Fruit fly (Drosophila melanogaster) whole organism, embryonic: Measurements from ENCODE around the gene CG4497.
A peak's percentile ranks its signal among the peaks of the same experiment; 100 is the strongest.

Experiments used
- Bteb2 ChIP-seq: fragments of 200-800 bp; sonication (Bioruptor generic); optimal IDR thresholded peaks from 2 replicates; lab custom pipeline; 2016; ENCODE audit warnings: missing biosample characterization, missing genetic modification characterization
- CG10209 ChIP-seq: fragments of 200-800 bp; sonication (Bioruptor generic); optimal IDR thresholded peaks from 3 replicates; lab custom pipeline; 2017; ENCODE audit warnings: missing biosample characterization, mild to moderate bottlenecking, missing genetic modification characterization, missing genetic modification reagents
- CG11723 ChIP-seq: fragments of 200-800 bp; sonication (Bioruptor generic); optimal IDR thresholded peaks from 2 replicates; lab custom pipeline; 2017; ENCODE audit warnings: missing biosample characterization, mild to moderate bottlenecking, missing genetic modification characterization
- CG12155 ChIP-seq: fragments of 200-800 bp; sonication (Bioruptor generic); optimal IDR thresholded peaks from 3 replicates; lab custom pipeline; 2016; ENCODE audit warnings: missing biosample characterization, missing genetic modification characterization
- CG13296 ChIP-seq: fragments of 200-800 bp; sonication (Bioruptor generic); optimal IDR thresholded peaks from 3 replicates; lab custom pipeline; 2018; ENCODE audit warnings: missing biosample characterization, mild to moderate bottlenecking, missing genetic modification characterization
- CG13775 ChIP-seq: fragments of 200-800 bp; sonication (Bioruptor generic); optimal IDR thresholded peaks from 3 replicates; lab custom pipeline; 2017; ENCODE audit warnings: missing biosample characterization, mild to moderate bottlenecking, missing genetic modification characterization
- CG14050 ChIP-seq: fragments of 200-800 bp; sonication (Bioruptor generic); IDR thresholded peaks from 3 replicates; pipeline ENCODE4 v1.3.6; 2022; ENCODE audit warnings: missing biosample characterization, missing genetic modification characterization
- CG14441 ChIP-seq: fragments of 200-800 bp; sonication (Bioruptor generic); IDR thresholded peaks from 2 replicates; pipeline ENCODE4 v1.3.6; 2022; ENCODE audit warnings: missing biosample characterization, missing genetic modification characterization
- CG17829 ChIP-seq: fragments of 200-800 bp; optimal IDR thresholded peaks from 2 replicates; lab custom pipeline; 2019; ENCODE audit warnings: missing biosample characterization, mild to moderate bottlenecking, missing genetic modification characterization, moderate library complexity
- CG2678 ChIP-seq: fragments of 200-800 bp; sonication (Bioruptor generic); optimal IDR thresholded peaks from 3 replicates; lab custom pipeline; 2019; ENCODE audit warnings: missing biosample characterization, mild to moderate bottlenecking, missing genetic modification characterization, moderate library complexity
- CG2712 ChIP-seq: fragments of 200-800 bp; optimal IDR thresholded peaks from 3 replicates; lab custom pipeline; 2019; ENCODE audit warnings: missing biosample characterization, mild to moderate bottlenecking, missing genetic modification characterization, moderate library complexity
- CG33557 ChIP-seq: fragments of 200-800 bp; sonication (Bioruptor generic); optimal IDR thresholded peaks from 2 replicates; lab custom pipeline; 2019; ENCODE audit warnings: missing biosample characterization, mild to moderate bottlenecking, missing genetic modification characterization, moderate library complexity
- CG34376 ChIP-seq: fragments of 200-800 bp; sonication (Bioruptor generic); optimal IDR thresholded peaks from 2 replicates; lab custom pipeline; 2018; ENCODE audit warnings: missing biosample characterization, mild to moderate bottlenecking, missing genetic modification characterization
- CG6175 ChIP-seq: fragments of 200-800 bp; sonication (Bioruptor generic); IDR thresholded peaks from 3 replicates; pipeline ENCODE4 v1.3.6; 2022; ENCODE audit warnings: missing biosample characterization, missing genetic modification characterization
- CG6654 ChIP-seq: fragments of 200-800 bp; sonication (Bioruptor generic); optimal IDR thresholded peaks from 2 replicates; lab custom pipeline; 2017; ENCODE audit warnings: missing biosample characterization, mild to moderate bottlenecking, missing genetic modification characterization
- CG7372 ChIP-seq: fragments of 200-800 bp; sonication (Bioruptor generic); IDR thresholded peaks from 2 replicates; pipeline ENCODE4 v1.3.6; 2022; ENCODE audit warnings: missing biosample characterization, missing genetic modification characterization
- CG7928 ChIP-seq: fragments of 200-800 bp; sonication (Bioruptor generic); optimal IDR thresholded peaks from 2 replicates; lab custom pipeline; 2017; ENCODE audit warnings: missing biosample characterization, mild to moderate bottlenecking, missing genetic modification characterization
- CG7987 ChIP-seq: fragments of 200-800 bp; sonication (Bioruptor generic); optimal IDR thresholded peaks from 2 replicates; lab custom pipeline; 2018; ENCODE audit warnings: missing biosample characterization, mild to moderate bottlenecking, missing genetic modification characterization, moderate library complexity
- CG8089 ChIP-seq: fragments of 200-800 bp; sonication (Bioruptor generic); optimal IDR thresholded peaks from 3 replicates; lab custom pipeline; 2016; ENCODE audit warnings: missing biosample characterization, missing genetic modification characterization
- CG8290 ChIP-seq, 3 experiments: fragments of 200-800 bp; sonication (Bioruptor generic); optimal IDR thresholded peaks; 2 replicates each; lab custom pipeline; 2016 to 2019; ENCODE audit warnings: missing biosample characterization in 3 of 3, missing genetic modification characterization in 3 of 3, mild to moderate bottlenecking in 2 of 3, moderate library complexity in 1 of 3
- CG8478 ChIP-seq: fragments of >200 bp; optimal IDR thresholded peaks from 2 replicates; lab custom pipeline; 2018
- CG8924 ChIP-seq: fragments of 200-800 bp; optimal IDR thresholded peaks from 3 replicates; lab custom pipeline; 2019; ENCODE audit warnings: missing biosample characterization, mild to moderate bottlenecking, missing genetic modification characterization, moderate library complexity
- CG9215 ChIP-seq: fragments of 200-800 bp; sonication (Bioruptor generic); IDR thresholded peaks from 2 replicates; pipeline ENCODE4 v1.3.6; 2022; ENCODE audit warnings: missing biosample characterization, missing genetic modification characterization
- Camta ChIP-seq: fragments of 200-800 bp; sonication (Bioruptor generic); optimal IDR thresholded peaks from 2 replicates; lab custom pipeline; 2016; ENCODE audit warnings: missing biosample characterization, missing genetic modification characterization
- D ChIP-seq, 2 experiments: fragments of 200-800 bp in 1 of 2; fragments of >200 bp in 1 of 2; sonication (Bioruptor generic) in 1 of 2; optimal IDR thresholded peaks; 2 replicates in 1 of 2; 3 replicates in 1 of 2; lab custom pipeline; 2017; ENCODE audit warnings: mild to moderate bottlenecking in 1 of 2, missing biosample characterization in 1 of 2, missing genetic modification characterization in 1 of 2, missing genetic modification reagents in 1 of 2
- Dad ChIP-seq: fragments of 200-800 bp; sonication (Bioruptor generic); optimal IDR thresholded peaks from 3 replicates; lab custom pipeline; 2016; ENCODE audit warnings: missing biosample characterization, missing genetic modification characterization
- E2f2 ChIP-seq: fragments of 200-800 bp; sonication (Bioruptor generic); IDR thresholded peaks from 2 replicates; pipeline ENCODE4 v1.3.6; 2022; ENCODE audit warnings: missing biosample characterization, missing genetic modification characterization
- Gug ChIP-seq: fragments of 200-800 bp; sonication (Bioruptor generic); IDR thresholded peaks from 4 replicates; pipeline ENCODE4 v1.3.6; 2022; ENCODE audit warnings: missing biosample characterization, missing genetic modification characterization
- HmgD ChIP-seq: fragments of 200-800 bp; sonication (Bioruptor generic); optimal IDR thresholded peaks from 3 replicates; lab custom pipeline; 2016; ENCODE audit warnings: missing biosample characterization, missing genetic modification characterization
- Hmx ChIP-seq: fragments of 200-800 bp; sonication (Bioruptor generic); optimal IDR thresholded peaks from 2 replicates; lab custom pipeline; 2016; ENCODE audit warnings: missing biosample characterization, missing genetic modification characterization
- Hsf ChIP-seq: fragments of 200-800 bp; sonication (Bioruptor generic); optimal IDR thresholded peaks from 3 replicates; lab custom pipeline; 2016; ENCODE audit warnings: missing biosample characterization, missing genetic modification characterization
- Lpt ChIP-seq: fragments of >200 bp; optimal IDR thresholded peaks from 2 replicates; lab custom pipeline; 2018; ENCODE audit warnings: missing biosample characterization, missing genetic modification characterization
- Med ChIP-seq: fragments of 200-800 bp; sonication (Bioruptor generic); peaks from one replicate; lab custom pipeline; 2016; ENCODE audit warnings: missing biosample characterization, missing genetic modification characterization, mild to moderate bottlenecking, inconsistent platforms, moderate library complexity
- Mes4 ChIP-seq: fragments of 200-800 bp; sonication (Bioruptor generic); optimal IDR thresholded peaks from 2 replicates; lab custom pipeline; 2016; ENCODE audit warnings: missing biosample characterization, missing genetic modification characterization
- NC2β ChIP-seq: fragments of 200-800 bp; sonication (Bioruptor generic); optimal IDR thresholded peaks from 2 replicates; lab custom pipeline; 2016; ENCODE audit warnings: missing biosample characterization, missing genetic modification characterization
- Nf-YA ChIP-seq: fragments of 200-800 bp; sonication (Bioruptor generic); IDR thresholded peaks from 2 replicates; pipeline ENCODE4 v1.3.6; 2022; ENCODE audit warnings: missing biosample characterization, missing genetic modification characterization
- Sry-δ ChIP-seq: fragments of 200-800 bp; sonication (Bioruptor generic); optimal IDR thresholded peaks from 2 replicates; lab custom pipeline; 2016; ENCODE audit warnings: missing biosample characterization, missing genetic modification characterization
- bab2 ChIP-seq: fragments of 200-800 bp; sonication (Bioruptor generic); optimal IDR thresholded peaks from 2 replicates; lab custom pipeline; 2016; ENCODE audit warnings: missing biosample characterization, missing genetic modification characterization
- bsh ChIP-seq, 2 experiments: fragments of 200-800 bp; sonication (Bioruptor generic); optimal IDR thresholded peaks; 2 replicates each; lab custom pipeline; 2017 to 2018; ENCODE audit warnings: mild to moderate bottlenecking in 2 of 2, missing biosample characterization in 2 of 2, missing genetic modification characterization in 2 of 2, moderate library complexity in 1 of 2
- caup ChIP-seq: fragments of 200-800 bp; sonication (Bioruptor generic); optimal IDR thresholded peaks from 3 replicates; lab custom pipeline; 2017; ENCODE audit warnings: missing biosample characterization, mild to moderate bottlenecking, missing genetic modification characterization, moderate library complexity; ENCODE audit not compliant: severe bottlenecking
- dmrt99B ChIP-seq: fragments of 200-800 bp; sonication (Bioruptor generic); optimal IDR thresholded peaks from 2 replicates; lab custom pipeline; 2018; ENCODE audit warnings: missing biosample characterization, mild to moderate bottlenecking, missing genetic modification characterization, moderate library complexity
- dpn ChIP-seq, 2 experiments: fragments of 200-800 bp; sonication (Bioruptor generic); optimal IDR thresholded peaks; 3 replicates each; lab custom pipeline; 2016; ENCODE audit warnings: missing biosample characterization in 2 of 2, missing genetic modification characterization in 2 of 2
- en ChIP-seq: fragments of 200-800 bp; sonication (Bioruptor generic); optimal IDR thresholded peaks from 2 replicates; lab custom pipeline; 2016; ENCODE audit warnings: missing biosample characterization, missing genetic modification characterization
- insv ChIP-seq, 2 experiments: fragments of 200-800 bp; sonication (Bioruptor generic); optimal IDR thresholded peaks; 3 replicates each; lab custom pipeline; 2016 to 2018; ENCODE audit warnings: missing biosample characterization in 2 of 2, missing genetic modification characterization in 2 of 2
- jumu ChIP-seq: fragments of 200-800 bp; sonication (Bioruptor generic); optimal IDR thresholded peaks from 3 replicates; lab custom pipeline; 2016; ENCODE audit warnings: missing biosample characterization, missing genetic modification characterization
- pnt ChIP-seq: fragments of 200-800 bp; sonication (Bioruptor generic); optimal IDR thresholded peaks from 3 replicates; lab custom pipeline; 2016; ENCODE audit warnings: missing biosample characterization, missing genetic modification characterization
- ranshi ChIP-seq: fragments of 200-800 bp; sonication (Bioruptor generic); IDR thresholded peaks from 2 replicates; pipeline ENCODE4 v1.3.6; 2022; ENCODE audit warnings: missing biosample characterization, missing genetic modification characterization
- sisA ChIP-seq: fragments of 200-800 bp; sonication (Bioruptor generic); IDR thresholded peaks from 2 replicates; pipeline ENCODE4 v1.3.6; 2022; ENCODE audit warnings: missing biosample characterization, missing genetic modification characterization
- sug ChIP-seq: fragments of 200-800 bp; optimal IDR thresholded peaks from 2 replicates; lab custom pipeline; 2019; ENCODE audit warnings: missing biosample characterization, mild to moderate bottlenecking, missing genetic modification characterization, moderate library complexity
- tgo ChIP-seq: fragments of 200-800 bp; sonication (Bioruptor generic); IDR thresholded peaks from 3 replicates; pipeline ENCODE4 v1.3.6; 2022; ENCODE audit warnings: missing biosample characterization, missing genetic modification characterization
- tna ChIP-seq: fragments of 200-800 bp; sonication (Bioruptor generic); IDR thresholded peaks from 2 replicates; pipeline ENCODE4 v1.3.6; 2022; ENCODE audit warnings: missing biosample characterization, missing genetic modification characterization; ENCODE audit not compliant: partially characterized antibody
- zf30C ChIP-seq: fragments of 200-800 bp; sonication (Bioruptor generic); optimal IDR thresholded peaks from 3 replicates; lab custom pipeline; 2018; ENCODE audit warnings: missing biosample characterization, mild to moderate bottlenecking, missing genetic modification characterization

Gene CG4497

DNA sequence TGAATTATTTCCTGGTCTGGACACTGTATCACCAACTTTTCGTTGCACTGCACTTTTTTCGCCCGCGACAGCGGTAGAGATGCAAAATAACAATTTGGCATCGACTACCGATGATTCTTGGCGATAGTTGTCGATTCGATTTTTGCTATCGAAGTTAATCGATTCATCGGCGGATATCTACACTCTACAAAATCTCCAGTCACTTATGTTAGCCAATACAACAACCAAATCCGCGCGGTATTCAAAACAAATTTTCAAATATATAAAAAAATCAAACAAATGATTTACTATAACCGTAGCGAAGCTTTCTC, 9.7 kb upstream of the CG4497 start, which contains the start of gene CG4502 (continued):
- TF ChIP-seq CG7987 (peak; percentile 15), CG13296 (no peak), CG14441 (GFP tag; lab: Robert Waterston, UW) (no peak), Gug (GFP tag; lab: Robert Waterston, UW) (no peak), Lpt (GFP tag; lab: Kevin White, UChicago) (no peak), D (optimal IDR thresholded peaks at IDR 0.05; lab: Kevin White, UChicago) (no peak), D (GFP tag; optimal IDR thresholded peaks at IDR 0.05; lab: Kevin White, UChicago) (no peak), CG9215 (no peak), caup (GFP tag; lab: Kevin White, UChicago) (peak; percentile 9), CG7372 (no peak), ranshi (GFP tag; lab: Robert Waterston, UW) (no peak), CG34376 (peak; percentile 69), CG10209 (no peak), Mes4 (GFP tag; lab: Kevin White, UChicago) (no peak), CG8089 (GFP tag; lab: Kevin White, UChicago) (no peak), CG2678 (tag; lab: Kevin White, UChicago) (no peak), HmgD (GFP tag; lab: Kevin White, UChicago) (peak; percentile 40), bab2 (GFP tag; lab: Kevin White, UChicago) (peak; percentile 12), CG13775 (no peak), zf30C (GFP tag; lab: Kevin White, UChicago) (peak; percentile 98), Hmx (GFP tag; lab: Kevin White, UChicago) (no peak), insv (GFP tag; optimal IDR thresholded peaks at IDR 0.05; lab: Kevin White, UChicago) (peak in 1 of 2 experiments; percentile 6), bsh (GFP tag; optimal IDR thresholded peaks at IDR 0.05; lab: Kevin White, UChicago) (peak in 1 of 2 experiments; percentile 5), dmrt99B (tag; lab: Kevin White, UChicago) (no peak), sug (tag; lab: Kevin White, UChicago) (peak; percentile 62), pnt (no peak), Hsf (peak; percentile 21), CG11723 (GFP tag; lab: Kevin White, UChicago) (no peak), Med (GFP tag; lab: Kevin White, UChicago) (peak; percentile 91), CG12155 (GFP tag; lab: Kevin White, UChicago) (peak; percentile 37), CG8478 (no peak), CG17829 (tag; lab: Kevin White, UChicago) (peak; percentile 50), Nf-YA (GFP tag; lab: Robert Waterston, UW) (no peak), tgo (GFP tag; lab: Robert Waterston, UW) (no peak), en (GFP tag; lab: Kevin White, UChicago) (no peak), CG8290 (GFP tag; optimal IDR thresholded peaks at IDR 0.05; lab: Kevin White, UChicago) (peak; percentile 61), CG8290 (tag; optimal IDR thresholded peaks at IDR 0.05; lab: Kevin White, UChicago) (peak in 1 of 2 experiments; percentile 83), Camta (GFP tag; lab: Kevin White, UChicago) (peak; percentile 12), CG7928 (peak; percentile 20), CG2712 (peak; percentile 38), CG6175 (GFP tag; lab: Robert Waterston, UW) (no peak), jumu (GFP tag; lab: Kevin White, UChicago) (no peak), Dad (GFP tag; lab: Kevin White, UChicago) (peak; percentile 13), CG6654 (GFP tag; lab: Kevin White, UChicago) (no peak), NC2β (no peak), CG14050 (GFP tag; lab: Robert Waterston, UW) (no peak; the same call in 2 of the 3 replicates), CG33557 (no peak), Bteb2 (GFP tag; lab: Kevin White, UChicago) (peak; percentile 51), tna (GFP tag; lab: Robert Waterston, UW) (peak; percentile 98), E2f2 (GFP tag; lab: Robert Waterston, UW) (peak; percentile 100), dpn (GFP tag; optimal IDR thresholded peaks at IDR 0.05; lab: Kevin White, UChicago) (peak; percentile 39 to 57), CG8924 (peak; percentile 31), Sry-δ (GFP tag; lab: Kevin White, UChicago) (peak; percentile 98), sisA (GFP tag; lab: Robert Waterston, UW) (no peak)
